Worm (Caenorhabditis elegans) whole organism, L4 larva: Measurements from ENCODE around the gene grd-4.

Experiments
- ama-1 ChIP-seq: fragments of 150-350 bp; optimal IDR thresholded peaks from 2 replicates; lab custom pipeline; 2014; ENCODE audit warnings: inconsistent platforms, mixed read lengths
- daf-8 ChIP-seq: fragments of 200-800 bp; sonication (Bioruptor generic); IDR thresholded peaks from 2 replicates; pipeline ENCODE4 v1.3.6; 2022; ENCODE audit warnings: missing genetic modification characterization, missing compliant biosample characterization
- fos-1 ChIP-seq: fragments of 150-350 bp; optimal IDR thresholded peaks from 2 replicates; lab custom pipeline; 2014; ENCODE audit warnings: missing biosample characterization, missing genetic modification characterization
- nhr-25 ChIP-seq: sonication (generic microtip); optimal IDR thresholded peaks from 2 replicates; lab custom pipeline; 2017; ENCODE audit warnings: missing genetic modification characterization, mild to moderate bottlenecking, missing compliant biosample characterization, antibody characterized with exemption, moderate library complexity, borderline replicate concordance; ENCODE audit not compliant: insufficient read depth
- zag-1 ChIP-seq: fragments of 150-350 bp; optimal IDR thresholded peaks from 2 replicates; lab custom pipeline; 2014; ENCODE audit warnings: missing biosample characterization, missing genetic modification characterization

ce11 chrX:8479050-8479449 lies 22.0 kb upstream of the grd-4 start:
- no peak for TF ChIP-seq nhr-25 (tag; lab: Kevin White, UChicago)
- TF ChIP-seq ama-1, result no peak
- no peak for TF ChIP-seq fos-1 (tag; lab: Kevin White, UChicago)
- no peak for TF ChIP-seq zag-1 (tag; lab: Kevin White, UChicago)
- no peak for TF ChIP-seq daf-8 (GFP tag; lab: Robert Waterston, UW)
